Worm (Caenorhabditis elegans): Measurements from ENCODE around the gene tmem-258.

Gene tmem-258

ce11 chrV:7106499-7107152 lies 43.7 kb downstream of the tmem-258 start:
- TF ChIP-seq nfya-1 (tag; optimal IDR thresholded peaks at IDR 0.05; ENCODE audit: borderline replicate concordance, insufficient read depth) (no peak), T07F8.4 (tag; optimal IDR thresholded peaks at IDR 0.05) (no peak), bed-1 (GFP tag; IDR thresholded peaks at IDR 0.05) (no peak), zfh-2 (GFP tag; conservative IDR thresholded peaks at IDR 0.05) (peak; percentile 67; the same call in 1 of the 2 replicates), hmg-1.2 (GFP tag; IDR thresholded peaks at IDR 0.05) (no peak), egl-18 (GFP tag; IDR thresholded peaks at IDR 0.05) (0 out of 2 replicates have a peak, but pooled peaks have one; percentile 65)

ce11 chrV:7110370-7110769 lies 47.4 kb downstream of the tmem-258 start:
- TF ChIP-seq nhr-80 (tag; optimal IDR thresholded peaks at IDR 0.05), result no peak
- TF ChIP-seq F22D6.2 (tag; optimal IDR thresholded peaks at IDR 0.05), result no peak
- TF ChIP-seq madf-10 (tag; optimal IDR thresholded peaks at IDR 0.05), result no peak
- no peak for TF ChIP-seq ztf-25 (GFP tag; IDR thresholded peaks at IDR 0.05)
- no peak for TF ChIP-seq pha-4 (tag; optimal IDR thresholded peaks at IDR 0.05)
- TF ChIP-seq hsf-1 (GFP tag; IDR thresholded peaks at IDR 0.05), result no peak

- TF ChIP-seq fkh-3 (tag; optimal IDR thresholded peaks at IDR 0.05), result no peak
- TF ChIP-seq mes-4 (tag; optimal IDR thresholded peaks at IDR 0.05), result no peak
- TF ChIP-seq aptf-2 (GFP tag; conservative IDR thresholded peaks at IDR 0.05), result no peak
- no peak for TF ChIP-seq F23B12.7 (tag; optimal IDR thresholded peaks at IDR 0.05; ENCODE audit: insufficient read depth)
- no peak for TF ChIP-seq lin-54 (GFP tag; optimal IDR thresholded peaks at IDR 0.05)
- TF ChIP-seq F22D6.2 (tag; optimal IDR thresholded peaks at IDR 0.05), result no peak
- no peak for TF ChIP-seq madf-6 (GFP tag; IDR thresholded peaks at IDR 0.05)
- TF ChIP-seq F37B4.10 (GFP tag; IDR thresholded peaks at IDR 0.05), result no peak
- TF ChIP-seq ceh-79 (tag; optimal IDR thresholded peaks at IDR 0.05), result no peak
- TF ChIP-seq F52B5.7 (tag; optimal IDR thresholded peaks at IDR 0.05), result no peak
- TF ChIP-seq lag-1 (GFP tag; IDR thresholded peaks at IDR 0.05), result no peak
- no peak for TF ChIP-seq nhr-27 (tag; optimal IDR thresholded peaks at IDR 0.05)
- TF ChIP-seq mel-28 (tag; optimal IDR thresholded peaks at IDR 0.05; ENCODE audit: borderline replicate concordance), result no peak
- no peak for TF ChIP-seq rec-8 (tag; optimal IDR thresholded peaks at IDR 0.05)
- no peak for TF ChIP-seq F55B11.4 (tag; optimal IDR thresholded peaks at IDR 0.05; ENCODE audit: borderline replicate concordance, insufficient read depth)
- no peak for TF ChIP-seq ekl-4 (GFP tag; IDR thresholded peaks at IDR 0.05)
- no peak for TF ChIP-seq aptf-3 (GFP tag; IDR thresholded peaks at IDR 0.05)
- no peak for TF ChIP-seq atf-7 (tag; optimal IDR thresholded peaks at IDR 0.05)
These were observed 48.3 kb downstream of the tmem-258 start for ce11 chrV:7111276-7111675.

- TF ChIP-seq ceh-27 (GFP tag; optimal IDR thresholded peaks at IDR 0.05) (peak; percentile 45), T07F8.4 (tag; optimal IDR thresholded peaks at IDR 0.05) (no peak), egrh-3 (GFP tag; IDR thresholded peaks at IDR 0.05) (no peak)
These were observed 49.2 kb downstream of the tmem-258 start for ce11 chrV:7112223-7112622.
